Fruit fly (Drosophila melanogaster) whole organism, prepupa: ENCODE data around the gene CG12983.

Experiments used
- Blimp-1 ChIP-seq: fragments of 200-800 bp; sonication (Bioruptor generic); optimal IDR thresholded peaks from 3 replicates; lab custom pipeline; 2017; ENCODE audit warnings: missing biosample characterization, missing genetic modification characterization, mild to moderate bottlenecking, moderate library complexity, missing genetic modification reagents
- CG10669 ChIP-seq: fragments of 200-800 bp; sonication (Bioruptor generic); optimal IDR thresholded peaks from 3 replicates; lab custom pipeline; 2018; ENCODE audit warnings: missing biosample characterization, mild to moderate bottlenecking, missing genetic modification characterization, moderate library complexity
- CG11762 ChIP-seq: fragments of 200-800 bp; sonication (Bioruptor generic); optimal IDR thresholded peaks from 3 replicates; lab custom pipeline; 2016; ENCODE audit warnings: missing biosample characterization, missing genetic modification characterization; ENCODE audit not compliant: insufficient read depth
- CG11902 ChIP-seq: fragments of 200-800 bp; sonication (Bioruptor generic); optimal IDR thresholded peaks from 3 replicates; lab custom pipeline; 2016; ENCODE audit warnings: missing biosample characterization, missing genetic modification characterization
- CG16779 ChIP-seq: fragments of 200-800 bp; sonication (Bioruptor generic); optimal IDR thresholded peaks from 3 replicates; lab custom pipeline; 2017; ENCODE audit warnings: missing biosample characterization, mild to moderate bottlenecking, missing genetic modification characterization
- CG3032 ChIP-seq: fragments of 200-800 bp; optimal IDR thresholded peaks from 2 replicates; lab custom pipeline; 2019; ENCODE audit warnings: missing biosample characterization, mild to moderate bottlenecking, missing genetic modification characterization, moderate library complexity
- CG31627 ChIP-seq: fragments of 200-800 bp; sonication (Bioruptor generic); optimal IDR thresholded peaks from 3 replicates; lab custom pipeline; 2016; ENCODE audit warnings: missing biosample characterization, missing genetic modification characterization
- CG32006 ChIP-seq: fragments of 200-800 bp; sonication (Bioruptor generic); optimal IDR thresholded peaks from 3 replicates; lab custom pipeline; 2017; ENCODE audit warnings: missing biosample characterization, mild to moderate bottlenecking, missing genetic modification characterization
- CG34406 ChIP-seq: fragments of 200-800 bp; sonication (Bioruptor generic); optimal IDR thresholded peaks from 3 replicates; lab custom pipeline; 2016; ENCODE audit warnings: missing biosample characterization, missing genetic modification characterization
- CG3919 ChIP-seq: fragments of 200-800 bp; sonication (Bioruptor generic); optimal IDR thresholded peaks from 3 replicates; lab custom pipeline; 2016; ENCODE audit warnings: missing biosample characterization, missing genetic modification characterization
- CG4318 ChIP-seq: fragments of 200-800 bp; sonication (Bioruptor generic); optimal IDR thresholded peaks from 3 replicates; lab custom pipeline; 2017; ENCODE audit warnings: missing biosample characterization, mild to moderate bottlenecking, missing genetic modification characterization
- CG6163 ChIP-seq: fragments of 200-800 bp; sonication (Bioruptor generic); IDR thresholded peaks from 3 replicates; pipeline ENCODE4 v1.3.6; 2022; ENCODE audit warnings: missing biosample characterization, missing genetic modification characterization
- CG6276 ChIP-seq: fragments of 200-800 bp; sonication (Bioruptor generic); optimal IDR thresholded peaks from 2 replicates; lab custom pipeline; 2017; ENCODE audit warnings: missing biosample characterization, mild to moderate bottlenecking, missing genetic modification characterization
- CG6808 ChIP-seq: fragments of 200-800 bp; sonication (Bioruptor generic); optimal IDR thresholded peaks from 3 replicates; lab custom pipeline; 2017; ENCODE audit warnings: missing biosample characterization, missing genetic modification characterization, mild to moderate bottlenecking, moderate library complexity, missing genetic modification reagents
- CG6854 ChIP-seq: fragments of 200-800 bp; sonication (Bioruptor generic); optimal IDR thresholded peaks from 2 replicates; lab custom pipeline; 2017; ENCODE audit warnings: missing biosample characterization, mild to moderate bottlenecking, missing genetic modification characterization
- CG7368 ChIP-seq: fragments of 200-800 bp; sonication (Bioruptor generic); optimal IDR thresholded peaks from 3 replicates; lab custom pipeline; 2016; ENCODE audit warnings: missing biosample characterization, missing genetic modification characterization
- CG8319 ChIP-seq: fragments of 200-800 bp; sonication (Bioruptor generic); optimal IDR thresholded peaks from 3 replicates; lab custom pipeline; 2016; ENCODE audit warnings: missing biosample characterization, missing genetic modification characterization
- CG8632 ChIP-seq: fragments of 200-800 bp; sonication (Bioruptor generic); optimal IDR thresholded peaks from 3 replicates; lab custom pipeline; 2016; ENCODE audit warnings: missing biosample characterization, missing genetic modification characterization
- CG9139 ChIP-seq: fragments of 200-800 bp; sonication (Bioruptor generic); optimal IDR thresholded peaks from 3 replicates; lab custom pipeline; 2017; ENCODE audit warnings: missing biosample characterization, mild to moderate bottlenecking, missing genetic modification characterization
- Eip75B ChIP-seq: fragments of 200-800 bp; sonication (Bioruptor generic); optimal IDR thresholded peaks from 3 replicates; lab custom pipeline; 2016; ENCODE audit warnings: missing biosample characterization, missing genetic modification characterization
- Eip78C ChIP-seq: fragments of 200-800 bp; sonication (Bioruptor generic); peaks from one replicate; lab custom pipeline; 2016; ENCODE audit warnings: missing biosample characterization, missing genetic modification characterization
- Eip93F ChIP-seq: fragments of 200-800 bp; sonication (Bioruptor generic); optimal IDR thresholded peaks from 2 replicates; lab custom pipeline; 2016; ENCODE audit warnings: missing biosample characterization, mild to moderate bottlenecking, missing genetic modification characterization
- Ets96B ChIP-seq: fragments of 200-800 bp; optimal IDR thresholded peaks from 2 replicates; lab custom pipeline; 2019; ENCODE audit warnings: missing biosample characterization, mild to moderate bottlenecking, missing genetic modification characterization, moderate library complexity
- Gug ChIP-seq: fragments of 200-800 bp; sonication (Bioruptor generic); IDR thresholded peaks from 2 replicates; pipeline ENCODE4 v1.3.6; 2022; ENCODE audit warnings: missing biosample characterization, missing genetic modification characterization
- Hr38 ChIP-seq: sonication (Bioruptor generic); optimal IDR thresholded peaks from 2 replicates; lab custom pipeline; 2016; ENCODE audit warnings: missing biosample characterization, missing genetic modification characterization
- Hr39 ChIP-seq: fragments of 200-800 bp; sonication (Bioruptor generic); optimal IDR thresholded peaks from 2 replicates; lab custom pipeline; 2016; ENCODE audit warnings: missing biosample characterization, missing genetic modification characterization
- Hr4 ChIP-seq: fragments of 200-800 bp; sonication (Bioruptor generic); optimal IDR thresholded peaks from 3 replicates; lab custom pipeline; 2016; ENCODE audit warnings: missing biosample characterization, missing genetic modification characterization
- OdsH ChIP-seq: fragments of 200-800 bp; sonication (Bioruptor generic); optimal IDR thresholded peaks from 3 replicates; lab custom pipeline; 2016; ENCODE audit warnings: missing biosample characterization, missing genetic modification characterization
- Smox ChIP-seq: fragments of 200-800 bp; sonication (Bioruptor generic); optimal IDR thresholded peaks from 3 replicates; lab custom pipeline; 2016; ENCODE audit warnings: missing biosample characterization, missing genetic modification characterization
- Sox102F ChIP-seq: fragments of 200-800 bp; sonication (Bioruptor generic); optimal IDR thresholded peaks from 2 replicates; lab custom pipeline; 2016; ENCODE audit warnings: missing biosample characterization, mild to moderate bottlenecking, missing genetic modification characterization
- Sox15 ChIP-seq: fragments of 200-800 bp; sonication (Bioruptor generic); optimal IDR thresholded peaks from 3 replicates; lab custom pipeline; 2016; ENCODE audit warnings: missing biosample characterization, missing genetic modification characterization
- achi ChIP-seq: fragments of 200-800 bp; sonication (Bioruptor generic); optimal IDR thresholded peaks from 3 replicates; lab custom pipeline; 2016; ENCODE audit warnings: missing biosample characterization, missing genetic modification characterization
- acj6 ChIP-seq: fragments of 200-800 bp; sonication (Bioruptor generic); optimal IDR thresholded peaks from 3 replicates; lab custom pipeline; 2016; ENCODE audit warnings: missing biosample characterization, missing genetic modification characterization
- cyc ChIP-seq: fragments of 200-800 bp; sonication (Bioruptor generic); optimal IDR thresholded peaks from 3 replicates; lab custom pipeline; 2016; ENCODE audit warnings: missing biosample characterization, missing genetic modification characterization
- dac ChIP-seq: fragments of 200-800 bp; sonication (Bioruptor generic); optimal IDR thresholded peaks from 2 replicates; lab custom pipeline; 2017; ENCODE audit warnings: missing biosample characterization, mild to moderate bottlenecking, missing genetic modification characterization
- dsx ChIP-seq: fragments of 200-800 bp; optimal IDR thresholded peaks from 3 replicates; lab custom pipeline; 2019; ENCODE audit warnings: missing biosample characterization, mild to moderate bottlenecking, missing genetic modification characterization, moderate library complexity; ENCODE audit not compliant: poor library complexity, severe bottlenecking
- esn ChIP-seq: fragments of 200-800 bp; sonication (Bioruptor generic); optimal IDR thresholded peaks from 2 replicates; lab custom pipeline; 2016; ENCODE audit warnings: missing biosample characterization, mild to moderate bottlenecking, missing genetic modification characterization, moderate library complexity
- fd85E ChIP-seq: fragments of 200-800 bp; sonication (Bioruptor generic); optimal IDR thresholded peaks from 3 replicates; lab custom pipeline; 2016; ENCODE audit warnings: missing biosample characterization, missing genetic modification characterization
- lz ChIP-seq: fragments of 200-800 bp; sonication (Bioruptor generic); optimal IDR thresholded peaks from 3 replicates; lab custom pipeline; 2016; ENCODE audit warnings: missing biosample characterization, missing genetic modification characterization
- salr ChIP-seq, 2 experiments: fragments of 200-800 bp; sonication (Bioruptor generic); optimal IDR thresholded peaks; 3 replicates each; lab custom pipeline; 2016 to 2018; ENCODE audit warnings: missing biosample characterization in 2 of 2, missing genetic modification characterization in 2 of 2, mild to moderate bottlenecking in 1 of 2
- spab ChIP-seq: fragments of 200-800 bp; sonication (Bioruptor generic); optimal IDR thresholded peaks from 2 replicates; lab custom pipeline; 2017; ENCODE audit warnings: missing biosample characterization, mild to moderate bottlenecking, missing genetic modification characterization, missing genetic modification reagents
- ss ChIP-seq, 2 experiments: fragments of 200-800 bp; sonication (Bioruptor generic); optimal IDR thresholded peaks; 2 replicates in 1 of 2; 3 replicates in 1 of 2; lab custom pipeline; 2017 to 2018; ENCODE audit warnings: mild to moderate bottlenecking in 2 of 2, missing biosample characterization in 2 of 2, missing genetic modification characterization in 2 of 2, moderate library complexity in 1 of 2
- svp ChIP-seq: fragments of 200-800 bp; sonication (Bioruptor generic); peaks from one replicate; lab custom pipeline; 2016; ENCODE audit warnings: missing biosample characterization, missing genetic modification characterization
- topi ChIP-seq: fragments of 200-800 bp; sonication (Bioruptor generic); optimal IDR thresholded peaks from 3 replicates; lab custom pipeline; 2016; ENCODE audit warnings: missing biosample characterization, missing genetic modification characterization
- vri ChIP-seq: fragments of 200-800 bp; sonication (Bioruptor generic); optimal IDR thresholded peaks from 3 replicates; lab custom pipeline; 2016; ENCODE audit warnings: missing biosample characterization, mild to moderate bottlenecking, missing genetic modification characterization

CG12983 gene

DNA sequence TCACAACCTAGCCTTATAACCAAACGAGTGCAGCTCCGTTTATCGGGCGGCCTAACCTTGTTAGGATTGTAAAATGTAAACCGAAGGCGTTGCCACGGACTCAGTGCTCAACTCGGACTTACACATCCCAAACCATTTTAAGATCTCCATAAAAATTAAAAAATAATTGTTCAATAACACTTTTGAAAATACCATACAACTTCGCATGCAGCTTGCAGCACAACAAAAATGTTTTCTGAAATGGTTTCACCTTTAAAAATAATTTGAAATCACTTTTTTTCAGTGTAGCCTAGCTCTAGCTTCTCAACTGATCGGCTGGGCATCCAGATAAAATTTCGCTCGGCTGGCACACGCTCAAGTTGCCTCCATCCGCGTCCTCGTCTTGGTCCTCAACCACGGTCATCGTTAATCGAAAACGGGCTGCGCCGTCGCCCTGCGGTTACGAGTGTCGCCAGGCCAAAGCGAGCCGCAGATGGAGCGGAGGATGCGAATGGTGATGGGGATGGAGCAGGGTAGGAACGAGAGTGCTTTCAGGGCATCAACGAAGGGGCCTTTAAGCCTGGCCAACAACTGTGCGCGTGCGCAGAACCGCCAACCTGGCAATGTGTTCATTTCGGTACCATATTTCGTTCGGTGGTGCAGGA is 15.0 kb downstream of the CG12983 start (continued):
- TF ChIP-seq Eip78C (GFP tag; lab: Kevin White, UChicago) (peak; percentile 96), Hr4 (peak; percentile 79), Sox102F (peak; percentile 70), spab (GFP tag; lab: Kevin White, UChicago) (peak; percentile 80), Eip93F (GFP tag; lab: Kevin White, UChicago) (no peak), CG4318 (peak; percentile 70), salr (GFP tag; optimal IDR thresholded peaks at IDR 0.05; lab: Kevin White, UChicago) (peak; percentile 58 to 84), fd85E (GFP tag; lab: Kevin White, UChicago) (peak; percentile 53), lz (GFP tag; lab: Kevin White, UChicago) (peak; percentile 69), dsx (GFP tag; lab: Kevin White, UChicago) (peak; percentile 82), CG9139 (GFP tag; lab: Kevin White, UChicago) (peak; percentile 62), CG11762 (GFP tag; lab: Kevin White, UChicago) (peak; percentile 78), esn (GFP tag; lab: Kevin White, UChicago) (peak; percentile 61), CG3032 (tag; lab: Kevin White, UChicago) (peak; percentile 86), Smox (GFP tag; lab: Kevin White, UChicago) (peak; percentile 64), Gug (GFP tag; lab: Robert Waterston, UW) (peak; percentile 60), svp (GFP tag; lab: Kevin White, UChicago) (peak; percentile 7)

DNA sequence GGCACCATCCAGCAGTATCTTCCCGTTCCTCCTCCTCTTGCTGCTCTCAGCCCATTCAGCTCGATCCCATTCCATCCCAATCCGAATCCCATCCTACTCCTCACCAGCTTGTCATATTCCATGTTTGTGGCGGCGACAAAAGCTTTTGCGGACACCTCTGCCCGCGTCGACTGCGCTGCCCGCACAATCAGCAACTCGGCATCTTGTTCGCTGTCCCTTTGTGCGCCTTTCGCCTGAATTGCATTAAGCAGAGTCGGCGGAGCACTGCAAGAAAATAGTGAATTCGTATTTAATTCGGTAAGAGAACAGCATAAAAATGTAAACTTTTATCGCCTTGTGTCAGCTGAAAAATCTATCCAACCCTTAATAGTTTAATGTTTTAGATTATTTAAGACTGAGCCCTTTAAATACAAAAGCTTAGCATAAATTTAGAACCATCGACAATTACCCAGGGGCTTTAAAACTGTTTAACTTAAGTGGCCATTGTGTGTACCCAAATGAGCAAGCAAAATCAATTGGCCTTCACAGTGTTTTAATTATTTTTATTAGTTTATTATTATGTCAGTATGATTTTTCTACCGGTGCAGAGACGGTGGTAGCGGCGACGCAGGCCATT is 15.9 kb downstream of the CG12983 start:
- TF ChIP-seq CG11762 (GFP tag; lab: Kevin White, UChicago): peak; percentile 89
- TF ChIP-seq CG31627 (GFP tag; lab: Kevin White, UChicago): peak; percentile 90
- TF ChIP-seq CG6808 (GFP tag; lab: Kevin White, UChicago): peak; percentile 96
- TF ChIP-seq CG8319: peak; percentile 90
- TF ChIP-seq CG6854 (GFP tag; lab: Kevin White, UChicago): no peak
- peak; percentile 98 for TF ChIP-seq spab (GFP tag; lab: Kevin White, UChicago)
- TF ChIP-seq svp (GFP tag; lab: Kevin White, UChicago): peak; percentile 97
- peak; percentile 96 for TF ChIP-seq CG10669 (GFP tag; lab: Kevin White, UChicago)
- TF ChIP-seq CG34406 (GFP tag; lab: Kevin White, UChicago): peak; percentile 95
- TF ChIP-seq Smox (GFP tag; lab: Kevin White, UChicago): peak; percentile 88
- TF ChIP-seq CG11902 (GFP tag; lab: Kevin White, UChicago): peak; percentile 89
- TF ChIP-seq vri (GFP tag; lab: Kevin White, UChicago): peak; percentile 65
- TF ChIP-seq Ets96B (tag; lab: Kevin White, UChicago): peak; percentile 96
- peak; percentile 6 for TF ChIP-seq fd85E (GFP tag; lab: Kevin White, UChicago)
- peak; percentile 93 for TF ChIP-seq achi
- TF ChIP-seq acj6 (GFP tag; lab: Kevin White, UChicago): peak; percentile 94
- TF ChIP-seq CG6163 (GFP tag; lab: Robert Waterston, UW): peak; percentile 71; the same call in 1 of the 3 replicates
- peak; percentile 90 for TF ChIP-seq lz (GFP tag; lab: Kevin White, UChicago)
- TF ChIP-seq CG7368 (GFP tag; lab: Kevin White, UChicago): peak; percentile 78
- peak; percentile 91 for TF ChIP-seq CG8632
- peak; percentile 87 for TF ChIP-seq CG9139 (GFP tag; lab: Kevin White, UChicago)
- TF ChIP-seq CG3919: peak; percentile 96
- peak; percentile 94 for TF ChIP-seq OdsH (GFP tag; lab: Kevin White, UChicago)
- peak; percentile 94 for TF ChIP-seq CG32006
- peak; percentile 88 for TF ChIP-seq dac (GFP tag; lab: Kevin White, UChicago)
- TF ChIP-seq Eip93F (GFP tag; lab: Kevin White, UChicago): peak; percentile 63
- peak; percentile 90 for TF ChIP-seq Hr39 (GFP tag; lab: Kevin White, UChicago)
- TF ChIP-seq dsx (GFP tag; lab: Kevin White, UChicago): peak; percentile 93
- peak; percentile 95 for TF ChIP-seq Sox15 (GFP tag; lab: Kevin White, UChicago)
- peak; percentile 74 for TF ChIP-seq Blimp-1
- peak; percentile 88 for TF ChIP-seq CG16779
- peak; percentile 93 for TF ChIP-seq topi (GFP tag; lab: Kevin White, UChicago)
- TF ChIP-seq salr (GFP tag; optimal IDR thresholded peaks at IDR 0.05; lab: Kevin White, UChicago): peak; percentile 84 to 94
- peak; percentile 87 for TF ChIP-seq cyc (GFP tag; lab: Kevin White, UChicago)
- peak; percentile 91 for TF ChIP-seq Eip75B (GFP tag; lab: Kevin White, UChicago)
- TF ChIP-seq Sox102F: peak; percentile 86
- peak; percentile 91 to 96 for TF ChIP-seq ss (GFP tag; optimal IDR thresholded peaks at IDR 0.05; lab: Kevin White, UChicago)
- peak; percentile 83 for TF ChIP-seq CG6276 (GFP tag; lab: Kevin White, UChicago)
- TF ChIP-seq Hr4: peak; percentile 88
- no peak for TF ChIP-seq Hr38 (GFP tag; lab: Kevin White, UChicago)
